Worm (Caenorhabditis elegans): ENCODE measurements around the gene nhr-91.

nhr-91 gene

ce11 chrX:15362152-15362922 is 53.2 kb downstream of the nhr-91 start:
- no peak for TF ChIP-seq mbf-1 (tag; optimal IDR thresholded peaks at IDR 0.05)
- TF ChIP-seq snpc-4 (tag; optimal IDR thresholded peaks at IDR 0.05), result peak; percentile 51
